Worm (Caenorhabditis elegans): Measurements from ENCODE around the gene H04D03.7.
A peak's percentile ranks its signal among the peaks of the same experiment; 100 is the strongest.

Gene H04D03.7

ce11 chrIII:10398919-10399318 is 47.7 kb downstream of the H04D03.7 start:
- TF ChIP-seq Y95B8A.8 (GFP tag; IDR thresholded peaks at IDR 0.05) = no peak
- TF ChIP-seq ceh-58 (GFP tag; IDR thresholded peaks at IDR 0.05) = 0 out of 2 replicates have a peak, but pooled peaks have one; percentile 18
- TF ChIP-seq attf-3 (GFP tag; conservative IDR thresholded peaks at IDR 0.05) = no peak
- TF ChIP-seq ztf-26 (tag; optimal IDR thresholded peaks at IDR 0.05) = no peak
- peak; percentile 61 for TF ChIP-seq zfh-2 (GFP tag; conservative IDR thresholded peaks at IDR 0.05)
- peak; percentile 32; the same call in 1 of the 2 replicates for TF ChIP-seq egrh-3 (GFP tag; IDR thresholded peaks at IDR 0.05)
- no peak for TF ChIP-seq snpc-1.1 (tag; optimal IDR thresholded peaks at IDR 0.05; ENCODE audit: insufficient read depth)
- no peak for TF ChIP-seq nfya-2 (GFP tag; IDR thresholded peaks at IDR 0.05)

ce11 chrIII:10396891-10397502 is 49.6 kb downstream of the H04D03.7 start:
- no peak for TF ChIP-seq ztf-18 (tag; optimal IDR thresholded peaks at IDR 0.05)
- TF ChIP-seq attf-5 (GFP tag; optimal IDR thresholded peaks at IDR 0.05) = no peak
- no peak for TF ChIP-seq B0019.2 (GFP tag; conservative IDR thresholded peaks at IDR 0.05)
- no peak for TF ChIP-seq D2030.7 (GFP tag; IDR thresholded peaks at IDR 0.05)
- no peak for TF ChIP-seq tbx-9 (tag; optimal IDR thresholded peaks at IDR 0.05; ENCODE audit: borderline replicate concordance)
- no peak for TF ChIP-seq let-526 (GFP tag; IDR thresholded peaks at IDR 0.05)
- no peak for TF ChIP-seq dpl-1 (GFP tag; optimal IDR thresholded peaks at IDR 0.05)
- TF ChIP-seq snpc-1.1 (tag; optimal IDR thresholded peaks at IDR 0.05; ENCODE audit: insufficient read depth) = no peak
- no peak for TF ChIP-seq B0261.1 (tag; optimal IDR thresholded peaks at IDR 0.05)
- TF ChIP-seq snpc-3.4 (tag; optimal IDR thresholded peaks at IDR 0.05) = no peak
- TF ChIP-seq ceh-91 (GFP tag; IDR thresholded peaks at IDR 0.05) = no peak

ce11 chrIII:10395990-10396389 is 50.6 kb downstream of the H04D03.7 start, which contains the start of gene M03C11.1:
Gene M03C11.1 (minus strand): TSS chrIII:10396090.
- TF ChIP-seq chd-7 (tag; optimal IDR thresholded peaks at IDR 0.05) = no peak
- no peak for TF ChIP-seq fkh-3 (tag; optimal IDR thresholded peaks at IDR 0.05)
- TF ChIP-seq unc-130 (GFP tag; optimal IDR thresholded peaks at IDR 0.05) = no peak
- TF ChIP-seq F22D6.2 (tag; optimal IDR thresholded peaks at IDR 0.05) = no peak
- TF ChIP-seq B0019.2 (GFP tag; conservative IDR thresholded peaks at IDR 0.05) = no peak
- TF ChIP-seq dpl-1 (GFP tag; optimal IDR thresholded peaks at IDR 0.05) = no peak

Data from whole organism, young adult.